1 fruit fly cellular context compared by ENCODE assay signal in genomic region chr3L:2157427-2157931, dm6.
TF ChIP-seq lines count a peak whose summit lies in the region.

No protein-coding gene starts in this region.

TF ChIP-seq in whole organism, embryonic, 481 proteins besides CTCF, POLR2A, EP300 and RAD21 (continued from another document):
- TF ChIP-seq CoRest (tag; optimal IDR thresholded peaks at IDR 0.05; lab: Kevin White, UChicago), result no peak
- TF ChIP-seq Sox100B (GFP tag; optimal IDR thresholded peaks at IDR 0.05; lab: Kevin White, UChicago), result no peak
- TF ChIP-seq sr (GFP tag; IDR thresholded peaks at IDR 0.05; lab: Robert Waterston, UW), result no peak
- TF ChIP-seq CG1024 (GFP tag; IDR thresholded peaks at IDR 0.05; lab: Robert Waterston, UW), result no peak
- peak; percentile 97 for TF ChIP-seq CG5180 (GFP tag; optimal IDR thresholded peaks at IDR 0.05; lab: Kevin White, UChicago)
- no peak for TF ChIP-seq CG30020 (tag; optimal IDR thresholded peaks at IDR 0.05; lab: Kevin White, UChicago)
- peak; percentile 57 for TF ChIP-seq Med (GFP tag; lab: Kevin White, UChicago)
- TF ChIP-seq CG2678 (tag; optimal IDR thresholded peaks at IDR 0.05; lab: Kevin White, UChicago), result no peak
- no peak for TF ChIP-seq CG18599 (GFP tag; optimal IDR thresholded peaks at IDR 0.05; lab: Kevin White, UChicago)
- TF ChIP-seq CG11456 (GFP tag; IDR thresholded peaks at IDR 0.05; lab: Robert Waterston, UW), result no peak
- no peak for TF ChIP-seq unc-4 (GFP tag; IDR thresholded peaks at IDR 0.05; lab: Robert Waterston, UW; ENCODE audit: partially characterized antibody)
- TF ChIP-seq bbx (GFP tag; IDR thresholded peaks at IDR 0.05; lab: Robert Waterston, UW; ENCODE audit: partially characterized antibody), result 0 out of 2 replicates have a peak, but pooled peaks have one; percentile 20
- no peak for TF ChIP-seq dpn (GFP tag; optimal IDR thresholded peaks at IDR 0.05; lab: Kevin White, UChicago)
- TF ChIP-seq Hr51 (GFP tag; optimal IDR thresholded peaks at IDR 0.05; lab: Kevin White, UChicago), result no peak
- no peak for TF ChIP-seq CG8089 (GFP tag; optimal IDR thresholded peaks at IDR 0.05; lab: Kevin White, UChicago)
- no peak for TF ChIP-seq sob (GFP tag; IDR thresholded peaks at IDR 0.05; lab: Robert Waterston, UW)
- no peak for TF ChIP-seq CG4730 (GFP tag; IDR thresholded peaks at IDR 0.05; lab: Robert Waterston, UW)
- TF ChIP-seq CG13775 (GFP tag; optimal IDR thresholded peaks at IDR 0.05; lab: Kevin White, UChicago), result no peak
- TF ChIP-seq CG7271 (tag; optimal IDR thresholded peaks at IDR 0.05; lab: Kevin White, UChicago), result no peak
- TF ChIP-seq CG6813 (GFP tag; optimal IDR thresholded peaks at IDR 0.05; lab: Kevin White, UChicago), result no peak
